Fruit fly (Drosophila melanogaster) whole organism, embryonic: Measurements from ENCODE around the gene CG14881.

Source experiments
- C15 ChIP-seq: fragments of 200-800 bp; sonication (Bioruptor generic); IDR thresholded peaks from 3 replicates; pipeline ENCODE4 v1.3.6; 2022; ENCODE audit warnings: missing biosample characterization, missing genetic modification characterization
- CG10147 ChIP-seq: fragments of 200-800 bp; sonication (Bioruptor generic); optimal IDR thresholded peaks from 2 replicates; lab custom pipeline; 2019; ENCODE audit warnings: missing biosample characterization, mild to moderate bottlenecking, missing genetic modification characterization, moderate library complexity
- CG10543 ChIP-seq: fragments of 200-800 bp; sonication (Bioruptor generic); optimal IDR thresholded peaks from 3 replicates; lab custom pipeline; 2017; ENCODE audit warnings: missing biosample characterization, mild to moderate bottlenecking, missing genetic modification characterization, moderate library complexity
- CG11247 ChIP-seq: fragments of 200-800 bp; sonication (Bioruptor generic); IDR thresholded peaks from 2 replicates; pipeline ENCODE4 v1.3.6; 2022; ENCODE audit warnings: missing biosample characterization, missing genetic modification characterization
- CG11560 ChIP-seq: fragments of 200-800 bp; sonication (Bioruptor generic); IDR thresholded peaks from 3 replicates; pipeline ENCODE4 v1.3.6; 2022; ENCODE audit warnings: missing biosample characterization, missing genetic modification characterization
- CG11696 ChIP-seq: fragments of 200-800 bp; sonication (Bioruptor generic); IDR thresholded peaks from 2 replicates; pipeline ENCODE4 v1.3.6; 2022; ENCODE audit warnings: missing biosample characterization, missing genetic modification characterization
- CG12219 ChIP-seq: fragments of 200-800 bp; sonication (Bioruptor generic); optimal IDR thresholded peaks from 3 replicates; lab custom pipeline; 2018; ENCODE audit warnings: missing biosample characterization, mild to moderate bottlenecking, missing genetic modification characterization
- CG16813 ChIP-seq: fragments of 200-800 bp; sonication (Bioruptor generic); IDR thresholded peaks from 3 replicates; pipeline ENCODE4 v1.3.6; 2022; ENCODE audit warnings: missing biosample characterization, missing genetic modification characterization; ENCODE audit not compliant: partially characterized antibody
- CG17328 ChIP-seq: fragments of 200-800 bp; sonication (Bioruptor generic); IDR thresholded peaks from 2 replicates; pipeline ENCODE4 v1.3.6; 2022; ENCODE audit warnings: missing biosample characterization, missing genetic modification characterization
- CG17568 ChIP-seq: fragments of 200-800 bp; sonication (Bioruptor generic); optimal IDR thresholded peaks from 2 replicates; lab custom pipeline; 2018; ENCODE audit warnings: missing biosample characterization, mild to moderate bottlenecking, missing genetic modification characterization, moderate library complexity
- CG17912 ChIP-seq: fragments of 200-800 bp; sonication (Bioruptor generic); optimal IDR thresholded peaks from 2 replicates; lab custom pipeline; 2018; ENCODE audit warnings: missing biosample characterization, mild to moderate bottlenecking, missing genetic modification characterization
- CG32532 ChIP-seq: fragments of 200-800 bp; sonication (Bioruptor generic); IDR thresholded peaks from 2 replicates; pipeline ENCODE4 v1.3.6; 2022; ENCODE audit warnings: missing biosample characterization, missing genetic modification characterization
- CG3847 ChIP-seq: fragments of 200-800 bp; sonication (Bioruptor generic); IDR thresholded peaks from 2 replicates; pipeline ENCODE4 v1.3.6; 2022; ENCODE audit warnings: missing biosample characterization, missing genetic modification characterization
- CG4282 ChIP-seq: fragments of 200-800 bp; sonication (Bioruptor generic); optimal IDR thresholded peaks from 2 replicates; lab custom pipeline; 2016; ENCODE audit warnings: missing biosample characterization, missing genetic modification characterization
- CG43689 ChIP-seq: fragments of 200-800 bp; sonication (Bioruptor generic); IDR thresholded peaks from 2 replicates; pipeline ENCODE4 v1.3.6; 2022; ENCODE audit warnings: missing biosample characterization, missing genetic modification characterization
- CG6765 ChIP-seq: fragments of 200-800 bp; sonication (Bioruptor generic); optimal IDR thresholded peaks from 3 replicates; lab custom pipeline; 2017; ENCODE audit warnings: missing biosample characterization, mild to moderate bottlenecking, missing genetic modification characterization
- CG7963 ChIP-seq: fragments of 200-800 bp; sonication (Bioruptor generic); IDR thresholded peaks from 3 replicates; pipeline ENCODE4 v1.3.6; 2022; ENCODE audit warnings: missing biosample characterization, missing genetic modification characterization; ENCODE audit not compliant: partially characterized antibody
- Chrac-16 ChIP-seq: fragments of 200-800 bp; sonication (Bioruptor generic); optimal IDR thresholded peaks from 3 replicates; lab custom pipeline; 2016; ENCODE audit warnings: missing biosample characterization, missing genetic modification characterization
- CrebB ChIP-seq: fragments of 200-800 bp; sonication (Bioruptor generic); optimal IDR thresholded peaks from 3 replicates; lab custom pipeline; 2018; ENCODE audit warnings: missing biosample characterization, mild to moderate bottlenecking, missing genetic modification characterization
- Dip3 ChIP-seq: fragments of 200-800 bp; sonication (Bioruptor generic); optimal IDR thresholded peaks from 3 replicates; lab custom pipeline; 2016; ENCODE audit warnings: missing biosample characterization, missing genetic modification characterization
- E2f2 ChIP-seq: fragments of 200-800 bp; sonication (Bioruptor generic); IDR thresholded peaks from 2 replicates; pipeline ENCODE4 v1.3.6; 2022; ENCODE audit warnings: missing biosample characterization, missing genetic modification characterization
- Gsc ChIP-seq: fragments of 200-800 bp; sonication (Bioruptor generic); IDR thresholded peaks from 2 replicates; pipeline ENCODE4 v1.3.6; 2022; ENCODE audit warnings: missing biosample characterization, missing genetic modification characterization
- HHEX ChIP-seq: fragments of 200-800 bp; sonication (Bioruptor generic); optimal IDR thresholded peaks from 3 replicates; lab custom pipeline; 2017; ENCODE audit warnings: missing biosample characterization, mild to moderate bottlenecking, missing genetic modification characterization, missing genetic modification reagents
- HLH4C ChIP-seq: fragments of 200-800 bp; sonication (Bioruptor generic); IDR thresholded peaks from 3 replicates; pipeline ENCODE4 v1.3.6; 2022; ENCODE audit warnings: missing biosample characterization, missing genetic modification characterization; ENCODE audit not compliant: partially characterized antibody
- MTF-1 ChIP-seq: fragments of 200-800 bp; sonication (Bioruptor generic); optimal IDR thresholded peaks from 2 replicates; lab custom pipeline; 2018; ENCODE audit warnings: missing biosample characterization, mild to moderate bottlenecking, missing genetic modification characterization, borderline replicate concordance
- Mad ChIP-seq: fragments of 200-800 bp; sonication (Bioruptor generic); optimal IDR thresholded peaks from 2 replicates; lab custom pipeline; 2016; ENCODE audit warnings: missing biosample characterization, missing genetic modification characterization
- Meics ChIP-seq: fragments of 200-800 bp; sonication (Bioruptor generic); optimal IDR thresholded peaks from 2 replicates; lab custom pipeline; 2017; ENCODE audit warnings: missing biosample characterization, mild to moderate bottlenecking, missing genetic modification characterization
- Scr ChIP-seq: fragments of 200-800 bp; sonication (Bioruptor generic); IDR thresholded peaks from 2 replicates; pipeline ENCODE4 v1.3.6; 2022; ENCODE audit warnings: missing biosample characterization, missing genetic modification characterization; ENCODE audit not compliant: partially characterized antibody
- Six4 ChIP-seq: fragments of 200-800 bp; sonication (Bioruptor generic); optimal IDR thresholded peaks from 2 replicates; lab custom pipeline; 2016; ENCODE audit warnings: missing biosample characterization, missing genetic modification characterization
- Sox102F ChIP-seq: fragments of 200-800 bp; sonication (Bioruptor generic); optimal IDR thresholded peaks from 2 replicates; lab custom pipeline; 2018; ENCODE audit warnings: missing biosample characterization, mild to moderate bottlenecking, missing genetic modification characterization, moderate library complexity
- Ssrp ChIP-seq: fragments of 200-800 bp; sonication (Bioruptor generic); optimal IDR thresholded peaks from 2 replicates; lab custom pipeline; 2018; ENCODE audit warnings: missing biosample characterization, mild to moderate bottlenecking, missing genetic modification characterization, moderate library complexity
- Taf1 ChIP-seq: fragments of 200-800 bp; sonication (Bioruptor generic); IDR thresholded peaks from 2 replicates; pipeline ENCODE4 v1.3.6; 2022; ENCODE audit warnings: missing biosample characterization, missing genetic modification characterization
- al ChIP-seq: fragments of 200-800 bp; sonication (Bioruptor generic); IDR thresholded peaks from 2 replicates; pipeline ENCODE4 v1.3.6; 2022; ENCODE audit warnings: missing biosample characterization, missing genetic modification characterization
- esg ChIP-seq: fragments of 200-800 bp; sonication (Bioruptor generic); conservative IDR thresholded peaks from 2 replicates; pipeline ENCODE4 v1.3.6; 2022; ENCODE audit warnings: missing biosample characterization, missing genetic modification characterization
- fd102C ChIP-seq: fragments of 200-800 bp; sonication (Bioruptor generic); optimal IDR thresholded peaks from 2 replicates; lab custom pipeline; 2018; ENCODE audit warnings: missing biosample characterization, mild to moderate bottlenecking, missing genetic modification characterization, moderate library complexity
- ftz-f1 ChIP-seq: fragments of 200-800 bp; sonication (Bioruptor generic); optimal IDR thresholded peaks from 2 replicates; lab custom pipeline; 2016; ENCODE audit warnings: missing biosample characterization, missing genetic modification characterization
- gfzf ChIP-seq: fragments of 200-800 bp; sonication (Bioruptor generic); optimal IDR thresholded peaks from 2 replicates; lab custom pipeline; 2016; ENCODE audit warnings: missing biosample characterization, mild to moderate bottlenecking, missing genetic modification characterization, moderate library complexity
- gsb-n ChIP-seq: fragments of 200-800 bp; sonication (Bioruptor generic); optimal IDR thresholded peaks from 3 replicates; lab custom pipeline; 2018; ENCODE audit warnings: missing biosample characterization, mild to moderate bottlenecking, missing genetic modification characterization
- h ChIP-seq: fragments of >200 bp; optimal IDR thresholded peaks from 2 replicates; lab custom pipeline; 2017
- kah ChIP-seq: fragments of 200-800 bp; sonication (Bioruptor generic); optimal IDR thresholded peaks from 2 replicates; lab custom pipeline; 2018; ENCODE audit warnings: missing biosample characterization, mild to moderate bottlenecking, missing genetic modification characterization
- lab ChIP-seq: fragments of 200-800 bp; sonication (Bioruptor generic); optimal IDR thresholded peaks from 3 replicates; lab custom pipeline; 2017; ENCODE audit warnings: missing biosample characterization, missing genetic modification characterization, mild to moderate bottlenecking, moderate library complexity, missing genetic modification reagents
- maf-S ChIP-seq: fragments of 200-800 bp; sonication (Bioruptor generic); optimal IDR thresholded peaks from 2 replicates; lab custom pipeline; 2016; ENCODE audit warnings: missing biosample characterization, missing genetic modification characterization
- mld ChIP-seq: fragments of 200-800 bp; sonication (Bioruptor generic); IDR thresholded peaks from 3 replicates; pipeline ENCODE4 v1.3.6; 2022; ENCODE audit warnings: missing biosample characterization, missing genetic modification characterization; ENCODE audit not compliant: partially characterized antibody
- nerfin-2 ChIP-seq: fragments of 200-800 bp; sonication (Bioruptor generic); IDR thresholded peaks from 2 replicates; pipeline ENCODE4 v1.3.6; 2022; ENCODE audit warnings: missing biosample characterization, missing genetic modification characterization; ENCODE audit not compliant: partially characterized antibody
- oc ChIP-seq: fragments of 200-800 bp; sonication (Bioruptor generic); optimal IDR thresholded peaks from 2 replicates; lab custom pipeline; 2018; ENCODE audit warnings: missing biosample characterization, mild to moderate bottlenecking, missing genetic modification characterization, moderate library complexity
- sim ChIP-seq: fragments of 200-800 bp; sonication (Bioruptor generic); IDR thresholded peaks from 2 replicates; pipeline ENCODE4 v1.3.6; 2022; ENCODE audit warnings: missing biosample characterization, missing genetic modification characterization
- sima ChIP-seq: fragments of 200-800 bp; sonication (Bioruptor generic); optimal IDR thresholded peaks from 2 replicates; lab custom pipeline; 2016; ENCODE audit warnings: missing biosample characterization, missing genetic modification characterization
- sna ChIP-seq: fragments of 200-800 bp; sonication (Bioruptor generic); IDR thresholded peaks from 2 replicates; pipeline ENCODE4 v1.3.6; 2022; ENCODE audit warnings: missing biosample characterization, missing genetic modification characterization; ENCODE audit not compliant: partially characterized antibody
- trh ChIP-seq: fragments of 200-800 bp; sonication (Bioruptor generic); optimal IDR thresholded peaks from 2 replicates; lab custom pipeline; 2016; ENCODE audit warnings: missing biosample characterization, missing genetic modification characterization
- ttk ChIP-seq: fragments of 200-800 bp; sonication (Bioruptor generic); IDR thresholded peaks from 2 replicates; pipeline ENCODE4 v2.1.2; 2022; ENCODE audit warnings: missing biosample characterization, missing genetic modification characterization
- zfh2 ChIP-seq: fragments of 200-800 bp; sonication (Bioruptor generic); optimal IDR thresholded peaks from 2 replicates; lab custom pipeline; 2016; ENCODE audit warnings: missing biosample characterization, missing genetic modification characterization

CG14881 gene

dm6 chr3R:16431707-16432106 is 3.0 kb upstream of the CG14881 start (continued):
- TF ChIP-seq esg (GFP tag; lab: Robert Waterston, UW) (no peak), al (no peak), CG17912 (GFP tag; lab: Kevin White, UChicago) (peak; percentile 79), Chrac-16 (GFP tag; lab: Kevin White, UChicago) (peak; percentile 5), MTF-1 (GFP tag; lab: Kevin White, UChicago) (peak; percentile 55), Mad (GFP tag; lab: Kevin White, UChicago) (peak; percentile 21), Ssrp (tag; lab: Kevin White, UChicago) (no peak), CG17328 (GFP tag; lab: Robert Waterston, UW) (no peak), E2f2 (GFP tag; lab: Robert Waterston, UW) (peak; percentile 52; the same call in 1 of the 2 replicates), mld (GFP tag; lab: Robert Waterston, UW) (no peak; the same call in 2 of the 3 replicates), Six4 (GFP tag; lab: Kevin White, UChicago) (no peak), CG32532 (GFP tag; lab: Robert Waterston, UW) (peak; percentile 78), sna (GFP tag; lab: Robert Waterston, UW) (peak; percentile 39; the same call in 1 of the 2 replicates), HLH4C (GFP tag; lab: Robert Waterston, UW) (peak; percentile 53; the same call in 2 of the 3 replicates), Scr (peak; percentile 54), CG6765 (GFP tag; lab: Kevin White, UChicago) (peak; percentile 47), Taf1 (GFP tag; lab: Robert Waterston, UW) (no peak), C15 (GFP tag; lab: Robert Waterston, UW) (no peak), kah (GFP tag; lab: Kevin White, UChicago) (no peak), CG4282 (GFP tag; lab: Kevin White, UChicago) (peak; percentile 56), CG17568 (GFP tag; lab: Kevin White, UChicago) (no peak), CG10543 (GFP tag; lab: Kevin White, UChicago) (peak; percentile 13), Dip3 (GFP tag; lab: Kevin White, UChicago) (peak; percentile 16), fd102C (GFP tag; lab: Kevin White, UChicago) (peak; percentile 27), CG11560 (tag; lab: Robert Waterston, UW) (no peak), CG12219 (GFP tag; lab: Kevin White, UChicago) (no peak), gsb-n (tag; lab: Kevin White, UChicago) (peak; percentile 27), h (lab: Kevin White, UChicago) (no peak), CG7963 (GFP tag; lab: Robert Waterston, UW) (peak; percentile 76), oc (tag; lab: Kevin White, UChicago) (no peak), maf-S (GFP tag; lab: Kevin White, UChicago) (peak; percentile 44), Sox102F (peak; percentile 46), CG11696 (GFP tag; lab: Robert Waterston, UW) (no peak), nerfin-2 (GFP tag; lab: Robert Waterston, UW) (peak; percentile 71), CG3847 (GFP tag; lab: Robert Waterston, UW) (0 out of 2 replicates have a peak, but pooled peaks have one; percentile 21), CG43689 (no peak), CG16813 (GFP tag; lab: Robert Waterston, UW) (peak; percentile 67), trh (peak; percentile 10), ttk (GFP tag; lab: Robert Waterston, UW) (peak; percentile 33; the same call in 1 of the 2 replicates), CG11247 (GFP tag; lab: Robert Waterston, UW) (peak; percentile 55; the same call in 1 of the 2 replicates), sima (GFP tag; lab: Kevin White, UChicago) (no peak), sim (GFP tag; lab: Robert Waterston, UW) (no peak), Gsc (GFP tag; lab: Robert Waterston, UW) (no peak), ftz-f1 (peak; percentile 12), Meics (no peak), lab (GFP tag; lab: Kevin White, UChicago) (peak; percentile 17), CrebB (tag; lab: Kevin White, UChicago) (no peak), zfh2 (GFP tag; lab: Kevin White, UChicago) (peak; percentile 27), CG10147 (GFP tag; lab: Kevin White, UChicago) (no peak), gfzf (GFP tag; lab: Kevin White, UChicago) (no peak), HHEX (GFP tag; lab: Kevin White, UChicago) (no peak)
